Worm (Caenorhabditis elegans) whole organism, L1 larva: ENCODE results near the gene brc-1.

Experiments
- alr-1 ChIP-seq: fragments of 200-800 bp; sonication (Bioruptor generic); optimal IDR thresholded peaks from 2 replicates; lab custom pipeline; 2018; ENCODE audit warnings: borderline replicate concordance, mild to moderate bottlenecking, missing genetic modification characterization, missing compliant biosample characterization
- aly-2 ChIP-seq: fragments of 150-350 bp; optimal IDR thresholded peaks from 2 replicates; lab custom pipeline; 2014; ENCODE audit warnings: missing biosample characterization, missing genetic modification characterization
- snu-23 ChIP-seq: sonication (generic microtip); optimal IDR thresholded peaks from 2 replicates; lab custom pipeline; 2016; ENCODE audit warnings: missing genetic modification characterization, missing compliant biosample characterization

DNA sequence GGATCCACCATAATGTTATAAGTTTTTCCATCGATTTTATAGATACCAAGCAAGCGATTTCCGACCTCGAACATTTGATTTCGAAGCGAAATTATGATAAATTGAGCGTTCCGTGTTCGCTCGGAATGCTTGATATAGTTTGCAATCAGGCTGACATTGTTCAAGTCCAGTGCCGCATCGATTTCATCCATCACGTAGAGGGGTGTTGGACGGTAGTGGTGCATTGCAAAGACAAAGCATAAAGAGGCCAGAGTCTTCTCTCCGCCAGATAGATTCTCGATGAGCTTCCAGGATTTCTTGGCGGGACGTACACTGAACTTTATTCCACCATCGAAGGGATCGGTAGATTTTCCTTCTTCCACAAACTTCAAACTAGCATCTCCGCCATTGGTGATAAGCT, 48.3 kb downstream of the brc-1 start:
- no peak for TF ChIP-seq alr-1 (tag; lab: Kevin White, UChicago)
- TF ChIP-seq aly-2 = no peak
- TF ChIP-seq snu-23 (GFP tag; lab: Kevin White, UChicago) = no peak
